Fruit fly (Drosophila melanogaster): ENCODE measurements around the gene tko.

Gene tko

DNA sequence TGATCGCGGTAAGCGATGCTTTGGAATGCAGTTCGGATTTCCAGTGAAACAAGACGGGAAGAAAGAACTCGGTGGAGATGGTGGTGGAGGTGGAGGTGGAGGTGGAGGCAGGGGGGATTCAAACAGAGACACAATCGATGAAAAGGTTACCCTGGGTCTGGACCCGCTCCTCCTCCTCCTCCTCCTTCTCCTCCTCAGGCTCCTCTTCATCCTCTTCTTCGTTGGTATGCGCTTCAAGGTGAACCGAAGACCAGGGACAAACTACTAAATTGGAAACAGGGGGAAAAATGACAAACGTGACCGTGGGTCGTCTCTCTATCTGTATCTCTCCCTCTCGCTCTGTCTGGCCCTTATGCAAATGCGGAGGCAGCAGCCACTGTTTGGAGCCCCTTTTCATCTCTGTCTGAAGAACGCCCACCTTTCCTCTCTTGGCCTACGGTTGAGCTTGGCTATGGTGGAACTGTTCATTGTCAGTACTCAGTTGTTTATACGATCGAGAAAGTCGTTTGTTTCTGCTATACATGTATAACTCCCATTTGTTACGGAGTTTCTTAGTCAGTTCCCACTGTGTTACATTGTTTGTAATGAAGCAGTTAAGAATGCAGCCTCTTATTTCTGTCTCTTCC is 19.3 kb upstream of the tko start:
- TF ChIP-seq tj (GFP tag; optimal IDR thresholded peaks at IDR 0.05) (no peak), Clk (GFP tag; optimal IDR thresholded peaks at IDR 0.05) (no peak), CG7045 (GFP tag; optimal IDR thresholded peaks at IDR 0.05) (no peak), kay (GFP tag; ENCODE audit: borderline replicate concordance) (no peak), bab1 (GFP tag; optimal IDR thresholded peaks at IDR 0.05) (no peak), CG1620 (GFP tag; optimal IDR thresholded peaks at IDR 0.05) (no peak), CG14711 (tag; optimal IDR thresholded peaks at IDR 0.05) (no peak)

DNA sequence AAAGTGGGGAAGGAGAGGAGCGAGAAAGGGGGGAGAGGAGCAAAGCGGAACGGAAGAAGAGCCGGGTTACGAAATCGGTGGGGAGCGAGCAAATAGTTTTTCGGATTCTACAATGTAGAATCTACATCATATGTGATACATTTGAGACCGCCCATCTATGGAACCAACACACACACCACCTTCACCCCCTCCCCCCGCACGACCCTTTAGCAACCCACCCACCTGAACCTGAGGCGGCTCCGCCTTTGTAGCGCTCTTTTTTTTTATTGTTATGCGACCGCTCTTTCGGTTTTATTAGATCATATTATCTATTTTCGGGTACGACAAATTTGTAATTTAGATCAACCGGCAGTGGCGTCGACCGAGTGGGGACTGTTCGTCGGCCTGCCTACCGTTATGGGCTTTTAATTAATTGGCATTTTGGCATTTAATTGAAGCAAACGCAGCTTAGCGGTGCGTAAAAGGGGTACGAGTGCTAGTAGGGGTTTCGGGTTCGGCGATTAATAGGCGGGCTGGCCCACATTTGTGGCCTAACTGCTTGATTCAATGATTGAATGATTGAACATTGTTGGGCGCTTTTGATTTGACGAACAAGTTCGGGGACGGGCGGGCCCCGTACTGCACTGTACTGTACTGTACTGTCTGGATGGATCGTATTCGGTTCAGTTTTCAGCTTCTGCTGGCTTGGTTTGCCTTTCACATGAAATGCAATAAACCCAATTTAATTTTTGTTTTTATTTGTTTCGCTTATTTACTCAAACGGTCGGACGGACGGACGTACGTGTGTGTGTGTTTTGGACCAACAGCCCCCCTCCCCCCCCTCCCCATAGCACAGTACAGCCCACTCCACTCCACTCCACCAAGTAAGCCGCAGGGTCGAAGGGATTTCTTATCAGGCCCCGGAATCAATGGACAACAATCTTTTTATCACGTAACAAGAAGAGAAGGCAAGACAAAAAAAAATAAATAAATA is 17.9 kb upstream of the tko start:
- TF ChIP-seq cnc (optimal IDR thresholded peaks at IDR 0.05), result no peak
- no peak for TF ChIP-seq cic (GFP tag; optimal IDR thresholded peaks at IDR 0.05)
- TF ChIP-seq kay (GFP tag; ENCODE audit: borderline replicate concordance), result no peak
- no peak for TF ChIP-seq ovo (GFP tag; optimal IDR thresholded peaks at IDR 0.05)
- no peak for TF ChIP-seq Mnt (GFP tag; optimal IDR thresholded peaks at IDR 0.05)
- TF ChIP-seq CG7101 (tag; optimal IDR thresholded peaks at IDR 0.05), result no peak
- TF ChIP-seq CG12768 (GFP tag; optimal IDR thresholded peaks at IDR 0.05), result no peak
- TF ChIP-seq CG33017 (tag; optimal IDR thresholded peaks at IDR 0.05), result no peak
- no peak for TF ChIP-seq CG5204 (GFP tag; optimal IDR thresholded peaks at IDR 0.05)
- no peak for TF ChIP-seq bab1 (GFP tag; optimal IDR thresholded peaks at IDR 0.05)
- no peak for TF ChIP-seq CG11617 (GFP tag; optimal IDR thresholded peaks at IDR 0.05)
- TF ChIP-seq Hr96 (GFP tag; optimal IDR thresholded peaks at IDR 0.05), result no peak

- TF ChIP-seq CG7045 (GFP tag; optimal IDR thresholded peaks at IDR 0.05), result no peak
- TF ChIP-seq CG33017 (tag; optimal IDR thresholded peaks at IDR 0.05), result no peak
- TF ChIP-seq toe (GFP tag; optimal IDR thresholded peaks at IDR 0.05), result no peak
- no peak for TF ChIP-seq Crg-1 (GFP tag; optimal IDR thresholded peaks at IDR 0.05)
- TF ChIP-seq CG1620 (GFP tag; optimal IDR thresholded peaks at IDR 0.05), result no peak
- TF ChIP-seq tj (GFP tag; optimal IDR thresholded peaks at IDR 0.05), result no peak
- TF ChIP-seq CG14711 (tag; optimal IDR thresholded peaks at IDR 0.05), result no peak
Measured at dm6 chrX:2459843-2460242, 16.1 kb upstream of the tko start.

dm6 chrX:2457863-2458458 is 14.2 kb upstream of the tko start:
- TF ChIP-seq ovo (GFP tag; optimal IDR thresholded peaks at IDR 0.05) (no peak), tj (GFP tag; optimal IDR thresholded peaks at IDR 0.05) (peak; percentile 91)

DNA sequence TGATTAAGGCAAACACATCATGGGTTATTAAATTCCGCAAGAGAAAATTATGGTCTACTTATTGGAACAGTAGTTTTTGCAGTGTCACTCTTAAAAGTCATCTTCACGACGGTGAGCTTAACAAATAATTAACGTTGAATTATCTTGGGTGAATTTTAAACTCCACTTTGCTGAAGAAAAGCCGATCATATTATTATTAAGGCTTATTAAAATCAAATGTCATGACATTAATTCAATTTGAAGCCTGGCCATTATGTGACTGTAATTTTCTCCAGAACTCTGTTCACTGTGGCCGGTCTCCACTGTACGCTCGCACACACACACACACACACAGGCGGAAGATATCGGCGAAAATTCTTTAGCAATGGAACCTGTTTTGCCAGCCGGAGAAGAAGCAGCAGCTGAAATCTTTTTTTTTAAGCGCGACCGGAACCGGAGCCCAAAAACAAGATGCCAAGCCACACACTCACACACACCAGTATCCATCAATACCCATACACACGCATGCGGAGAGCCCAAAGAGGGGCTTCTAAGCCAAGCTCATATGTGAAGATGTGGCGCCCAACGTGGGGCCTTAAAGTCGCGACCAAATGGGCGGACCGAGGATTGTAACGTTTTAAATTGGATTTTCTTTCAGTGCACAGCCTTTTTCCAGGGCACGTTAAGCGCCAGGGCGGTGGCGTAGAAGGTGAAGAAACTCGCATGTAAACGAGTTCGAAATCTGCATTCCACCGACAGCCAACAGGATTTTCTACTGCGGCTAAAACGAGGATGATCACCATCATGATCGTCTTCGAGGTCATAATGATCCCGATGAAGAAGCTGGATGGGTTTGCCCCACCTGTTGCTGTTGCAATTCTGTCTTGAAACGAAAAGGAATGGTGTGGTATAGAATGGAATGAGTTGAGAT is 11.8 kb upstream of the tko start:
- TF ChIP-seq Hr96 (GFP tag; optimal IDR thresholded peaks at IDR 0.05), result no peak
- no peak for TF ChIP-seq CG5204 (GFP tag; optimal IDR thresholded peaks at IDR 0.05)
- TF ChIP-seq kay (GFP tag; ENCODE audit: borderline replicate concordance), result no peak
- TF ChIP-seq Crg-1 (GFP tag; optimal IDR thresholded peaks at IDR 0.05), result no peak
- no peak for TF ChIP-seq Clk (GFP tag; optimal IDR thresholded peaks at IDR 0.05)
- no peak for TF ChIP-seq CG14711 (tag; optimal IDR thresholded peaks at IDR 0.05)
- no peak for TF ChIP-seq cnc (optimal IDR thresholded peaks at IDR 0.05)
- no peak for TF ChIP-seq CG7101 (tag; optimal IDR thresholded peaks at IDR 0.05)
- no peak for TF ChIP-seq Mnt (GFP tag; optimal IDR thresholded peaks at IDR 0.05)
- no peak for TF ChIP-seq CG11617 (GFP tag; optimal IDR thresholded peaks at IDR 0.05)
- TF ChIP-seq bab1 (GFP tag; optimal IDR thresholded peaks at IDR 0.05), result no peak
- TF ChIP-seq CG33017 (tag; optimal IDR thresholded peaks at IDR 0.05), result no peak
- TF ChIP-seq CG1620 (GFP tag; optimal IDR thresholded peaks at IDR 0.05), result no peak

- TF ChIP-seq kay (GFP tag; ENCODE audit: borderline replicate concordance) (no peak), CG7101 (tag; optimal IDR thresholded peaks at IDR 0.05) (no peak), Mnt (GFP tag; optimal IDR thresholded peaks at IDR 0.05) (no peak), CG33017 (tag; optimal IDR thresholded peaks at IDR 0.05) (no peak), Clk (GFP tag; optimal IDR thresholded peaks at IDR 0.05) (no peak), cic (GFP tag; optimal IDR thresholded peaks at IDR 0.05) (no peak), cnc (optimal IDR thresholded peaks at IDR 0.05) (no peak), toe (GFP tag; optimal IDR thresholded peaks at IDR 0.05) (no peak), CG12768 (GFP tag; optimal IDR thresholded peaks at IDR 0.05) (no peak), CG1620 (GFP tag; optimal IDR thresholded peaks at IDR 0.05) (no peak), Hr96 (GFP tag; optimal IDR thresholded peaks at IDR 0.05) (no peak), tj (GFP tag; optimal IDR thresholded peaks at IDR 0.05) (no peak)
Measured at dm6 chrX:2453772-2454171, 10.0 kb upstream of the tko start.

All from whole organism, adult.